2 fruit fly cellular contexts compared by ENCODE assay signal in the genomic region with DNA sequence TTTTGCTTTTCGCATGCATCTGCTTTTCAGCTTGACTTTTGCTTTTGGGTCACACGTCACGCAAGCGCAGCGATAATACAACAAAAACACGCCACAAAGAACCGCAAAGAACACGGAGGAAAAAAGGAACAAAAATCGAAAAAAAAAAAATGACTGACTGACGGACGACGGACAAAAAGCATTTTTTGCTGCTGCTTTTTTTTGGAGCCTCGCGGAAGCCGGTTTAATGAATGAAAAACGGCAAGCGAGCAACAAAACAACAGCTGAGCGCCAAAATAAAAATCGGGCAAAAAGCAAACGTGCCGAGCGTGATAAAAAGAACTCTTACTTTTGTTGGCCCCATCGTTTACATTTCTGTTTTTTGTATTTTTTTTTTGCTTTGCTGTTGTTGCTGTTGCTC.
TF ChIP-seq lines count a peak whose summit lies in the region.

No protein-coding gene starts in this region.

TF ChIP-seq in whole organism, embryonic, 481 proteins besides CTCF, POLR2A, EP300 and RAD21 (continued from another document):
- TF ChIP-seq bsh (GFP tag; optimal IDR thresholded peaks at IDR 0.05; lab: Kevin White, UChicago) (peak in 1 of 2 experiments; percentile 9), gcm (GFP tag; optimal IDR thresholded peaks at IDR 0.05; lab: Kevin White, UChicago) (no peak), pan (optimal IDR thresholded peaks at IDR 0.05; lab: Kevin White, UChicago) (no peak), pan (GFP tag; optimal IDR thresholded peaks at IDR 0.05 in 1 of 2, IDR thresholded peaks at IDR 0.05 in 1 of 2) (no peak), nmo (GFP tag; optimal IDR thresholded peaks at IDR 0.05; lab: Kevin White, UChicago) (no peak), CG9215 (GFP tag; IDR thresholded peaks at IDR 0.05; lab: Robert Waterston, UW) (no peak), nom (GFP tag; optimal IDR thresholded peaks at IDR 0.05; lab: Kevin White, UChicago) (peak; percentile 98), corto (GFP tag; optimal IDR thresholded peaks at IDR 0.05; lab: Kevin White, UChicago) (peak; percentile 10), CG7987 (GFP tag; optimal IDR thresholded peaks at IDR 0.05; lab: Kevin White, UChicago) (no peak), Drgx (GFP tag; IDR thresholded peaks at IDR 0.05; lab: Robert Waterston, UW) (peak; percentile 24; the same call in 1 of the 2 replicates)

TF ChIP-seq in whole organism, prepupa, 60 proteins besides CTCF, POLR2A, EP300 and RAD21 (continued from another document):
- peak; percentile 49 for TF ChIP-seq Sox14 (GFP tag; optimal IDR thresholded peaks at IDR 0.05; lab: Kevin White, UChicago)
- peak; percentile 54 for TF ChIP-seq Eip93F (GFP tag; optimal IDR thresholded peaks at IDR 0.05; lab: Kevin White, UChicago)
- peak; percentile 1 for TF ChIP-seq Smox (GFP tag; optimal IDR thresholded peaks at IDR 0.05; lab: Kevin White, UChicago)
- TF ChIP-seq CG3919 (GFP tag; optimal IDR thresholded peaks at IDR 0.05; lab: Kevin White, UChicago): peak; percentile 64
- peak; percentile 81 for TF ChIP-seq Eip75B (GFP tag; optimal IDR thresholded peaks at IDR 0.05; lab: Kevin White, UChicago)
- TF ChIP-seq Hr39 (GFP tag; optimal IDR thresholded peaks at IDR 0.05; lab: Kevin White, UChicago): no peak
- TF ChIP-seq CG1621 (tag; optimal IDR thresholded peaks at IDR 0.05; lab: Kevin White, UChicago): peak; percentile 90
- TF ChIP-seq fd59A (GFP tag; optimal IDR thresholded peaks at IDR 0.05; lab: Kevin White, UChicago): peak; percentile 79
- TF ChIP-seq esn (GFP tag; optimal IDR thresholded peaks at IDR 0.05; lab: Kevin White, UChicago): peak; percentile 44
- TF ChIP-seq salr (GFP tag; optimal IDR thresholded peaks at IDR 0.05; lab: Kevin White, UChicago): peak in 1 of 2 experiments; percentile 73
- no peak for TF ChIP-seq fkh (GFP tag; optimal IDR thresholded peaks at IDR 0.05; lab: Kevin White, UChicago)
- peak; percentile 97 for TF ChIP-seq CG6854 (GFP tag; optimal IDR thresholded peaks at IDR 0.05; lab: Kevin White, UChicago)
- peak; percentile 84 for TF ChIP-seq dsx (GFP tag; optimal IDR thresholded peaks at IDR 0.05; lab: Kevin White, UChicago; ENCODE audit: poor library complexity, severe bottlenecking)
- TF ChIP-seq CG6276 (GFP tag; optimal IDR thresholded peaks at IDR 0.05; lab: Kevin White, UChicago): peak; percentile 38
- no peak for TF ChIP-seq CG31627 (GFP tag; optimal IDR thresholded peaks at IDR 0.05; lab: Kevin White, UChicago)
- TF ChIP-seq CG8319 (GFP tag; optimal IDR thresholded peaks at IDR 0.05; lab: Kevin White, UChicago): peak; percentile 54
- peak; percentile 16; the same call in 1 of the 2 replicates for TF ChIP-seq CG15336 (GFP tag; IDR thresholded peaks at IDR 0.05; lab: Robert Waterston, UW)
- peak; percentile 64 for TF ChIP-seq CG11762 (GFP tag; optimal IDR thresholded peaks at IDR 0.05; lab: Kevin White, UChicago; ENCODE audit: insufficient read depth)
- no peak for TF ChIP-seq Hr38 (GFP tag; optimal IDR thresholded peaks at IDR 0.05; lab: Kevin White, UChicago)
- no peak for TF ChIP-seq dac (GFP tag; optimal IDR thresholded peaks at IDR 0.05; lab: Kevin White, UChicago)
- no peak for TF ChIP-seq Hr4 (GFP tag; optimal IDR thresholded peaks at IDR 0.05; lab: Kevin White, UChicago)
- peak; percentile 82 for TF ChIP-seq Ets96B (tag; optimal IDR thresholded peaks at IDR 0.05; lab: Kevin White, UChicago)
- TF ChIP-seq CG6808 (GFP tag; optimal IDR thresholded peaks at IDR 0.05; lab: Kevin White, UChicago): peak; percentile 96
- peak; percentile 46 for TF ChIP-seq CG6792 (GFP tag; optimal IDR thresholded peaks at IDR 0.05; lab: Kevin White, UChicago)
- TF ChIP-seq ss (GFP tag; optimal IDR thresholded peaks at IDR 0.05; lab: Kevin White, UChicago): peak; percentile 97 to 99
- TF ChIP-seq CG16779 (tag; optimal IDR thresholded peaks at IDR 0.05; lab: Kevin White, UChicago): peak; percentile 85
- peak; percentile 71 for TF ChIP-seq vri (GFP tag; optimal IDR thresholded peaks at IDR 0.05; lab: Kevin White, UChicago)
- peak; percentile 97 for TF ChIP-seq Blimp-1 (GFP tag; optimal IDR thresholded peaks at IDR 0.05; lab: Kevin White, UChicago)
- TF ChIP-seq CG8119 (GFP tag; IDR thresholded peaks at IDR 0.05; lab: Robert Waterston, UW): peak; percentile 35; the same call in 1 of the 3 replicates
- peak; percentile 64 for TF ChIP-seq topi (GFP tag; optimal IDR thresholded peaks at IDR 0.05; lab: Kevin White, UChicago)
- peak; percentile 18 for TF ChIP-seq acj6 (GFP tag; optimal IDR thresholded peaks at IDR 0.05; lab: Kevin White, UChicago)
- peak; percentile 87 for TF ChIP-seq svp (GFP tag; lab: Kevin White, UChicago)
- peak; percentile 78 for TF ChIP-seq net (GFP tag; optimal IDR thresholded peaks at IDR 0.05; lab: Kevin White, UChicago)
- peak; percentile 24 for TF ChIP-seq Met (GFP tag; optimal IDR thresholded peaks at IDR 0.05; lab: Kevin White, UChicago)
- TF ChIP-seq CG10669 (GFP tag; optimal IDR thresholded peaks at IDR 0.05; lab: Kevin White, UChicago): peak; percentile 89
- TF ChIP-seq Sox102F (GFP tag; optimal IDR thresholded peaks at IDR 0.05; lab: Kevin White, UChicago): peak; percentile 73
- TF ChIP-seq OdsH (GFP tag; optimal IDR thresholded peaks at IDR 0.05; lab: Kevin White, UChicago): peak; percentile 46
- peak; percentile 72 for TF ChIP-seq CG34406 (GFP tag; optimal IDR thresholded peaks at IDR 0.05; lab: Kevin White, UChicago)
- no peak for TF ChIP-seq Ets21C (GFP tag; optimal IDR thresholded peaks at IDR 0.05; lab: Kevin White, UChicago)
TF ChIP-seq in whole organism, prepupa: peak in this region for 46.
